Fruit fly (Drosophila melanogaster): ENCODE measurements around the gene CG14683.

- TF ChIP-seq Jra (GFP tag; optimal IDR thresholded peaks at IDR 0.05) (no peak), Sp1 (GFP tag; optimal IDR thresholded peaks at IDR 0.05) (no peak), Dif (GFP tag; optimal IDR thresholded peaks at IDR 0.05; ENCODE audit: partially characterized antibody) (no peak), dsf (GFP tag; optimal IDR thresholded peaks at IDR 0.05; ENCODE audit: borderline replicate concordance) (no peak), CG9705 (GFP tag; optimal IDR thresholded peaks at IDR 0.05) (no peak), sv (GFP tag; optimal IDR thresholded peaks at IDR 0.05) (no peak), psq (GFP tag; optimal IDR thresholded peaks at IDR 0.05) (no peak), jim (GFP tag; optimal IDR thresholded peaks at IDR 0.05) (no peak), OdsH (GFP tag; optimal IDR thresholded peaks at IDR 0.05) (no peak), Myc (optimal IDR thresholded peaks at IDR 0.05) (no peak), Hr78 (GFP tag; optimal IDR thresholded peaks at IDR 0.05) (no peak), usp (GFP tag; optimal IDR thresholded peaks at IDR 0.05) (no peak)
Observed at dm6 chr3R:10667964-10668363, 28.5 kb upstream of the CG14683 start.

Measured in whole organism, wandering third instar larva.